Fruit fly (Drosophila melanogaster): ENCODE measurements around the gene Taf7.
A peak's percentile ranks its signal among the peaks of the same experiment; 100 is the strongest.

Taf7 gene

DNA sequence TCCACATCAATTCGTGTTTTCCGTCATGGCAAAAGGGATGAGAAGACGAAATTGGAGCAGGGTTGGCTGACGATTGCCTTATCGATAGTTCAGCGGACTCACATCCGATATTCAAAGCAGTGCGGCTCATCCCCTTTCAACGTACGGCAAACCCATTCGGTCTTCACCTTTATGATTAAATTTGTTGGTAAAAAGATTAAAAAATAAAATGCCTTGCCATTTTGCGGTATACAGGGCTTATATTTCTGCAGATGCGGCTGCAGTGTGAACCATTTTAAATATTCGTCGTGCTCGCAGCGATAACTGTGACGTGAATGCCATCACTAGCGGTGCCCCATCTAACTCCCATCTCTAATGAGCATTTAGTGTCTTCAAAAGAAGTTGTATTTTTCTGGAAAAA is at the start of gene Taf7, which contains the start of gene EMC1 (continued):
- TF ChIP-seq CG12659 (GFP tag; optimal IDR thresholded peaks at IDR 0.05), result peak; percentile 75
- no peak for TF ChIP-seq ash1 (GFP tag; optimal IDR thresholded peaks at IDR 0.05)
- TF ChIP-seq H2.0 (GFP tag; IDR thresholded peaks at IDR 0.05), result no peak
- no peak for TF ChIP-seq CG4360 (GFP tag; IDR thresholded peaks at IDR 0.05)
- TF ChIP-seq CG14965 (GFP tag; optimal IDR thresholded peaks at IDR 0.05; ENCODE audit: borderline replicate concordance), result no peak
- no peak for TF ChIP-seq Oli (tag; optimal IDR thresholded peaks at IDR 0.05)
- TF ChIP-seq jigr1 (GFP tag; IDR thresholded peaks at IDR 0.05), result 0 out of 3 replicates have a peak, but pooled peaks have one; percentile 30
- no peak for TF ChIP-seq CG9817 (tag; optimal IDR thresholded peaks at IDR 0.05)
- TF ChIP-seq ind (GFP tag; optimal IDR thresholded peaks at IDR 0.05), result peak; percentile 43
- no peak for TF ChIP-seq yki (optimal IDR thresholded peaks at IDR 0.05)
- no peak for TF ChIP-seq C15 (GFP tag; IDR thresholded peaks at IDR 0.05)
- TF ChIP-seq CG9609 (GFP tag; optimal IDR thresholded peaks at IDR 0.05), result peak; percentile 37
- TF ChIP-seq Ravus (GFP tag; IDR thresholded peaks at IDR 0.05), result no peak
- no peak for TF ChIP-seq Oaz (GFP tag; IDR thresholded peaks at IDR 0.05)
- TF ChIP-seq psq (GFP tag; optimal IDR thresholded peaks at IDR 0.05), result no peak
- peak; percentile 95 for TF ChIP-seq CG6175 (GFP tag; IDR thresholded peaks at IDR 0.05)
- TF ChIP-seq Hey (tag; optimal IDR thresholded peaks at IDR 0.05), result no peak
- no peak for TF ChIP-seq CG8281 (tag; optimal IDR thresholded peaks at IDR 0.05)
- peak; percentile 46 for TF ChIP-seq CG8944 (GFP tag; optimal IDR thresholded peaks at IDR 0.05)
- TF ChIP-seq CG14667 (GFP tag; IDR thresholded peaks at IDR 0.05), result no peak
- TF ChIP-seq hkb (optimal IDR thresholded peaks at IDR 0.05), result peak; percentile 77
- TF ChIP-seq hkb (GFP tag; IDR thresholded peaks at IDR 0.05), result no peak
- peak; percentile 92 for TF ChIP-seq Hr3 (GFP tag; optimal IDR thresholded peaks at IDR 0.05)
- peak; percentile 98 for TF ChIP-seq vnd (GFP tag; IDR thresholded peaks at IDR 0.05; ENCODE audit: partially characterized antibody)
- TF ChIP-seq fd3F (GFP tag; optimal IDR thresholded peaks at IDR 0.05), result no peak
- TF ChIP-seq B-H1 (GFP tag; IDR thresholded peaks at IDR 0.05), result no peak
- no peak for TF ChIP-seq CG7987 (GFP tag; optimal IDR thresholded peaks at IDR 0.05)
- peak; percentile 81 for TF ChIP-seq Lhr (GFP tag; optimal IDR thresholded peaks at IDR 0.05)
- TF ChIP-seq unc-4 (GFP tag; IDR thresholded peaks at IDR 0.05; ENCODE audit: partially characterized antibody), result peak; percentile 94
- peak; percentile 86 for TF ChIP-seq CG2129 (GFP tag; IDR thresholded peaks at IDR 0.05; ENCODE audit: partially characterized antibody)
- no peak for TF ChIP-seq CG6813 (GFP tag; optimal IDR thresholded peaks at IDR 0.05)
- no peak for TF ChIP-seq run (tag; optimal IDR thresholded peaks at IDR 0.05)
- TF ChIP-seq Asciz (GFP tag; optimal IDR thresholded peaks at IDR 0.05), result no peak
- no peak for TF ChIP-seq sr (GFP tag; IDR thresholded peaks at IDR 0.05)
- TF ChIP-seq Myb (GFP tag; optimal IDR thresholded peaks at IDR 0.05), result peak; percentile 56
- no peak for TF ChIP-seq Hr78 (GFP tag; optimal IDR thresholded peaks at IDR 0.05)
- TF ChIP-seq cg (GFP tag; optimal IDR thresholded peaks at IDR 0.05), result no peak
- peak; percentile 55 for TF ChIP-seq lilli (GFP tag; optimal IDR thresholded peaks at IDR 0.05)
- TF ChIP-seq CG14014 (GFP tag; IDR thresholded peaks at IDR 0.05), result no peak
- TF ChIP-seq CG12769 (tag; optimal IDR thresholded peaks at IDR 0.05), result no peak
- peak in 1 of 2 experiments; percentile 49 for TF ChIP-seq crp (GFP tag; optimal IDR thresholded peaks at IDR 0.05)
- TF ChIP-seq crol (GFP tag; IDR thresholded peaks at IDR 0.05), result no peak
- TF ChIP-seq CG6765 (GFP tag; optimal IDR thresholded peaks at IDR 0.05), result no peak
- no peak for TF ChIP-seq CG10321 (GFP tag; IDR thresholded peaks at IDR 0.05)
- no peak for TF ChIP-seq CG30431 (GFP tag; optimal IDR thresholded peaks at IDR 0.05)
- no peak for TF ChIP-seq CG16779 (GFP tag; IDR thresholded peaks at IDR 0.05)
- no peak for TF ChIP-seq CG10147 (GFP tag; optimal IDR thresholded peaks at IDR 0.05)
- no peak for TF ChIP-seq CG18619 (GFP tag; optimal IDR thresholded peaks at IDR 0.05)
- peak; percentile 30 for TF ChIP-seq CG1602 (GFP tag; optimal IDR thresholded peaks at IDR 0.05)
- no peak for TF ChIP-seq wek (GFP tag; optimal IDR thresholded peaks at IDR 0.05)
- TF ChIP-seq zen (tag; optimal IDR thresholded peaks at IDR 0.05), result peak; percentile 47
- TF ChIP-seq CG1529 (GFP tag; optimal IDR thresholded peaks at IDR 0.05), result no peak

Measured in whole organism, embryonic.